Worm (Caenorhabditis elegans): Measurements from ENCODE around the gene klf-2.

DNA sequence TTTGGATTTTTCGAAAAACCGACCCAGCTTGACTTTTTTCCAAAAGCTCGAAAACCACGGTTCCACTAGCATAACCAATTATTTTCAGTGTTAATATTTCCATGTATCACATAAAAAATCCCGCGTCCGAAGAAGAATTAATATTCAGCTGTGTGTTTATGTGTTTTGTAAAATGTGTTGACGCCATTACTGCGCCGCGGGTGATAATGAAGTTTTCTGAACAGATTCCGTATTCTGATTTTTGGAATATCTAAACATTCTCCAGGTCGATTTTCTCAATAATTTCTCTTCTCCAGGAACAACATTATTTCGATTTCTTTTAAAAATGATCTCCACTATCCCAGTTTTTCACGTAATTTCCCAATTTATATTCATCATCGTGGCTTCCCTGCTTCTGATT is 49.2 kb downstream of the klf-2 start, which contains the start of gene srxa-6:
- TF ChIP-seq tab-1 (GFP tag; IDR thresholded peaks at IDR 0.05) (no peak), ztf-29 (GFP tag; IDR thresholded peaks at IDR 0.05) (no peak), flt-1 (GFP tag; IDR thresholded peaks at IDR 0.05) (no peak), ztf-23 (GFP tag; IDR thresholded peaks at IDR 0.05) (no peak)
